Fruit fly (Drosophila melanogaster) whole organism, prepupa: ENCODE data around the gene put.

Experiments used
- Blimp-1 ChIP-seq: fragments of 200-800 bp; sonication (Bioruptor generic); optimal IDR thresholded peaks from 3 replicates; lab custom pipeline; 2017; ENCODE audit warnings: missing biosample characterization, missing genetic modification characterization, mild to moderate bottlenecking, moderate library complexity, missing genetic modification reagents
- CG10631 ChIP-seq: fragments of 200-800 bp; sonication (Bioruptor generic); optimal IDR thresholded peaks from 2 replicates; lab custom pipeline; 2016; ENCODE audit warnings: missing biosample characterization, missing genetic modification characterization
- CG10669 ChIP-seq: fragments of 200-800 bp; sonication (Bioruptor generic); optimal IDR thresholded peaks from 3 replicates; lab custom pipeline; 2018; ENCODE audit warnings: missing biosample characterization, mild to moderate bottlenecking, missing genetic modification characterization, moderate library complexity
- CG11294 ChIP-seq: fragments of 200-800 bp; sonication (Bioruptor generic); IDR thresholded peaks from 2 replicates; pipeline ENCODE4 v1.3.6; 2022; ENCODE audit warnings: missing biosample characterization, missing genetic modification characterization
- CG11762 ChIP-seq: fragments of 200-800 bp; sonication (Bioruptor generic); optimal IDR thresholded peaks from 3 replicates; lab custom pipeline; 2016; ENCODE audit warnings: missing biosample characterization, missing genetic modification characterization; ENCODE audit not compliant: insufficient read depth
- CG1621 ChIP-seq: fragments of 200-800 bp; sonication (Bioruptor generic); optimal IDR thresholded peaks from 3 replicates; lab custom pipeline; 2018; ENCODE audit warnings: missing biosample characterization, mild to moderate bottlenecking, missing genetic modification characterization
- CG16779 ChIP-seq: fragments of 200-800 bp; sonication (Bioruptor generic); optimal IDR thresholded peaks from 3 replicates; lab custom pipeline; 2017; ENCODE audit warnings: missing biosample characterization, mild to moderate bottlenecking, missing genetic modification characterization
- CG3032 ChIP-seq: fragments of 200-800 bp; optimal IDR thresholded peaks from 2 replicates; lab custom pipeline; 2019; ENCODE audit warnings: missing biosample characterization, mild to moderate bottlenecking, missing genetic modification characterization, moderate library complexity
- CG31627 ChIP-seq: fragments of 200-800 bp; sonication (Bioruptor generic); optimal IDR thresholded peaks from 3 replicates; lab custom pipeline; 2016; ENCODE audit warnings: missing biosample characterization, missing genetic modification characterization
- CG32006 ChIP-seq: fragments of 200-800 bp; sonication (Bioruptor generic); optimal IDR thresholded peaks from 3 replicates; lab custom pipeline; 2017; ENCODE audit warnings: missing biosample characterization, mild to moderate bottlenecking, missing genetic modification characterization
- CG3919 ChIP-seq: fragments of 200-800 bp; sonication (Bioruptor generic); optimal IDR thresholded peaks from 3 replicates; lab custom pipeline; 2016; ENCODE audit warnings: missing biosample characterization, missing genetic modification characterization
- CG6792 ChIP-seq: fragments of 200-800 bp; sonication (Bioruptor generic); optimal IDR thresholded peaks from 3 replicates; lab custom pipeline; 2016; ENCODE audit warnings: missing biosample characterization, missing genetic modification characterization
- CG6808 ChIP-seq: fragments of 200-800 bp; sonication (Bioruptor generic); optimal IDR thresholded peaks from 3 replicates; lab custom pipeline; 2017; ENCODE audit warnings: missing biosample characterization, missing genetic modification characterization, mild to moderate bottlenecking, moderate library complexity, missing genetic modification reagents
- CG6854 ChIP-seq: fragments of 200-800 bp; sonication (Bioruptor generic); optimal IDR thresholded peaks from 2 replicates; lab custom pipeline; 2017; ENCODE audit warnings: missing biosample characterization, mild to moderate bottlenecking, missing genetic modification characterization
- CG7368 ChIP-seq: fragments of 200-800 bp; sonication (Bioruptor generic); optimal IDR thresholded peaks from 3 replicates; lab custom pipeline; 2016; ENCODE audit warnings: missing biosample characterization, missing genetic modification characterization
- CG8119 ChIP-seq: fragments of 200-800 bp; sonication (Bioruptor generic); IDR thresholded peaks from 3 replicates; pipeline ENCODE4 v1.3.6; 2022; ENCODE audit warnings: missing biosample characterization, missing genetic modification characterization
- CG8319 ChIP-seq: fragments of 200-800 bp; sonication (Bioruptor generic); optimal IDR thresholded peaks from 3 replicates; lab custom pipeline; 2016; ENCODE audit warnings: missing biosample characterization, missing genetic modification characterization
- CG8632 ChIP-seq: fragments of 200-800 bp; sonication (Bioruptor generic); optimal IDR thresholded peaks from 3 replicates; lab custom pipeline; 2016; ENCODE audit warnings: missing biosample characterization, missing genetic modification characterization
- CG9139 ChIP-seq: fragments of 200-800 bp; sonication (Bioruptor generic); optimal IDR thresholded peaks from 3 replicates; lab custom pipeline; 2017; ENCODE audit warnings: missing biosample characterization, mild to moderate bottlenecking, missing genetic modification characterization
- Eip75B ChIP-seq: fragments of 200-800 bp; sonication (Bioruptor generic); optimal IDR thresholded peaks from 3 replicates; lab custom pipeline; 2016; ENCODE audit warnings: missing biosample characterization, missing genetic modification characterization
- Eip93F ChIP-seq: fragments of 200-800 bp; sonication (Bioruptor generic); optimal IDR thresholded peaks from 2 replicates; lab custom pipeline; 2016; ENCODE audit warnings: missing biosample characterization, mild to moderate bottlenecking, missing genetic modification characterization
- Ets21C ChIP-seq: fragments of 200-800 bp; sonication (Bioruptor generic); optimal IDR thresholded peaks from 3 replicates; lab custom pipeline; 2016; ENCODE audit warnings: missing biosample characterization, missing genetic modification characterization
- Ets96B ChIP-seq: fragments of 200-800 bp; optimal IDR thresholded peaks from 2 replicates; lab custom pipeline; 2019; ENCODE audit warnings: missing biosample characterization, mild to moderate bottlenecking, missing genetic modification characterization, moderate library complexity
- Gug ChIP-seq: fragments of 200-800 bp; sonication (Bioruptor generic); IDR thresholded peaks from 2 replicates; pipeline ENCODE4 v1.3.6; 2022; ENCODE audit warnings: missing biosample characterization, missing genetic modification characterization
- Hr39 ChIP-seq: fragments of 200-800 bp; sonication (Bioruptor generic); optimal IDR thresholded peaks from 2 replicates; lab custom pipeline; 2016; ENCODE audit warnings: missing biosample characterization, missing genetic modification characterization
- Hr4 ChIP-seq: fragments of 200-800 bp; sonication (Bioruptor generic); optimal IDR thresholded peaks from 3 replicates; lab custom pipeline; 2016; ENCODE audit warnings: missing biosample characterization, missing genetic modification characterization
- Met ChIP-seq: fragments of 200-800 bp; sonication (Bioruptor generic); optimal IDR thresholded peaks from 3 replicates; lab custom pipeline; 2016; ENCODE audit warnings: missing biosample characterization, missing genetic modification characterization
- Sox14 ChIP-seq: fragments of 200-800 bp; sonication (Bioruptor generic); optimal IDR thresholded peaks from 3 replicates; lab custom pipeline; 2016; ENCODE audit warnings: missing biosample characterization, missing genetic modification characterization
- Sox15 ChIP-seq: fragments of 200-800 bp; sonication (Bioruptor generic); optimal IDR thresholded peaks from 3 replicates; lab custom pipeline; 2016; ENCODE audit warnings: missing biosample characterization, missing genetic modification characterization
- acj6 ChIP-seq: fragments of 200-800 bp; sonication (Bioruptor generic); optimal IDR thresholded peaks from 3 replicates; lab custom pipeline; 2016; ENCODE audit warnings: missing biosample characterization, missing genetic modification characterization
- cyc ChIP-seq: fragments of 200-800 bp; sonication (Bioruptor generic); optimal IDR thresholded peaks from 3 replicates; lab custom pipeline; 2016; ENCODE audit warnings: missing biosample characterization, missing genetic modification characterization
- dac ChIP-seq: fragments of 200-800 bp; sonication (Bioruptor generic); optimal IDR thresholded peaks from 2 replicates; lab custom pipeline; 2017; ENCODE audit warnings: missing biosample characterization, mild to moderate bottlenecking, missing genetic modification characterization
- dsx ChIP-seq: fragments of 200-800 bp; optimal IDR thresholded peaks from 3 replicates; lab custom pipeline; 2019; ENCODE audit warnings: missing biosample characterization, mild to moderate bottlenecking, missing genetic modification characterization, moderate library complexity; ENCODE audit not compliant: poor library complexity, severe bottlenecking
- eg ChIP-seq: fragments of 200-800 bp; sonication (Bioruptor generic); IDR thresholded peaks from 3 replicates; pipeline ENCODE4 v1.3.6; 2022; ENCODE audit warnings: missing biosample characterization, missing genetic modification characterization
- fd85E ChIP-seq: fragments of 200-800 bp; sonication (Bioruptor generic); optimal IDR thresholded peaks from 3 replicates; lab custom pipeline; 2016; ENCODE audit warnings: missing biosample characterization, missing genetic modification characterization
- fkh ChIP-seq: fragments of 200-800 bp; sonication (Bioruptor generic); optimal IDR thresholded peaks from 3 replicates; lab custom pipeline; 2017; ENCODE audit warnings: missing biosample characterization, mild to moderate bottlenecking, missing genetic modification characterization, moderate library complexity
- lz ChIP-seq: fragments of 200-800 bp; sonication (Bioruptor generic); optimal IDR thresholded peaks from 3 replicates; lab custom pipeline; 2016; ENCODE audit warnings: missing biosample characterization, missing genetic modification characterization
- net ChIP-seq: fragments of 200-800 bp; sonication (Bioruptor generic); optimal IDR thresholded peaks from 3 replicates; lab custom pipeline; 2016; ENCODE audit warnings: missing biosample characterization, missing genetic modification characterization
- pdm3 ChIP-seq: fragments of 200-800 bp; sonication (Bioruptor generic); optimal IDR thresholded peaks from 3 replicates; lab custom pipeline; 2016; ENCODE audit warnings: missing biosample characterization, missing genetic modification characterization
- salr ChIP-seq, 2 experiments: fragments of 200-800 bp; sonication (Bioruptor generic); optimal IDR thresholded peaks; 3 replicates each; lab custom pipeline; 2016 to 2018; ENCODE audit warnings: missing biosample characterization in 2 of 2, missing genetic modification characterization in 2 of 2, mild to moderate bottlenecking in 1 of 2
- spab ChIP-seq: fragments of 200-800 bp; sonication (Bioruptor generic); optimal IDR thresholded peaks from 2 replicates; lab custom pipeline; 2017; ENCODE audit warnings: missing biosample characterization, mild to moderate bottlenecking, missing genetic modification characterization, missing genetic modification reagents
- ss ChIP-seq, 2 experiments: fragments of 200-800 bp; sonication (Bioruptor generic); optimal IDR thresholded peaks; 2 replicates in 1 of 2; 3 replicates in 1 of 2; lab custom pipeline; 2017 to 2018; ENCODE audit warnings: mild to moderate bottlenecking in 2 of 2, missing biosample characterization in 2 of 2, missing genetic modification characterization in 2 of 2, moderate library complexity in 1 of 2
- svp ChIP-seq: fragments of 200-800 bp; sonication (Bioruptor generic); peaks from one replicate; lab custom pipeline; 2016; ENCODE audit warnings: missing biosample characterization, missing genetic modification characterization
- topi ChIP-seq: fragments of 200-800 bp; sonication (Bioruptor generic); optimal IDR thresholded peaks from 3 replicates; lab custom pipeline; 2016; ENCODE audit warnings: missing biosample characterization, missing genetic modification characterization
- vri ChIP-seq: fragments of 200-800 bp; sonication (Bioruptor generic); optimal IDR thresholded peaks from 3 replicates; lab custom pipeline; 2016; ENCODE audit warnings: missing biosample characterization, mild to moderate bottlenecking, missing genetic modification characterization

put gene

dm6 chr3R:14650367-14650766, 24.9 kb upstream of the put start:
- no peak for TF ChIP-seq CG16779
- TF ChIP-seq CG8632 (GFP tag; lab: Kevin White, UChicago): no peak
- no peak for TF ChIP-seq CG7368 (GFP tag; lab: Kevin White, UChicago)
- TF ChIP-seq vri (GFP tag; lab: Kevin White, UChicago): no peak
- no peak for TF ChIP-seq net
- TF ChIP-seq Sox15 (GFP tag; lab: Kevin White, UChicago): no peak
- TF ChIP-seq CG8119 (GFP tag; lab: Robert Waterston, UW): no peak
- no peak for TF ChIP-seq CG6808 (GFP tag; lab: Kevin White, UChicago)
- no peak for TF ChIP-seq CG1621
- no peak for TF ChIP-seq Blimp-1 (GFP tag; lab: Kevin White, UChicago)
- TF ChIP-seq Sox14 (GFP tag; lab: Kevin White, UChicago): no peak
- TF ChIP-seq Eip93F (GFP tag; lab: Kevin White, UChicago): no peak
- TF ChIP-seq Met: no peak
- TF ChIP-seq svp: no peak
- no peak for TF ChIP-seq topi (GFP tag; lab: Kevin White, UChicago)

- TF ChIP-seq Sox14 (GFP tag; lab: Kevin White, UChicago): peak; percentile 85
- peak; percentile 71 for TF ChIP-seq CG10669 (GFP tag; lab: Kevin White, UChicago)
- peak; percentile 49 for TF ChIP-seq CG11762
- TF ChIP-seq CG6854 (GFP tag; lab: Kevin White, UChicago): peak; percentile 73
- TF ChIP-seq CG6808 (GFP tag; lab: Kevin White, UChicago): peak; percentile 25
- TF ChIP-seq acj6 (GFP tag; lab: Kevin White, UChicago): peak; percentile 77
- peak; percentile 55 for TF ChIP-seq CG8319 (GFP tag; lab: Kevin White, UChicago)
- peak; percentile 75 for TF ChIP-seq dac (GFP tag; lab: Kevin White, UChicago)
- peak; percentile 90 for TF ChIP-seq svp
- TF ChIP-seq Eip93F (GFP tag; lab: Kevin White, UChicago): peak; percentile 67
- TF ChIP-seq salr (GFP tag; optimal IDR thresholded peaks at IDR 0.05; lab: Kevin White, UChicago): peak; percentile 43 to 90
- peak; percentile 81 for TF ChIP-seq Hr39 (GFP tag; lab: Kevin White, UChicago)
- TF ChIP-seq CG10631 (GFP tag; lab: Kevin White, UChicago): peak; percentile 75
- peak; percentile 69 for TF ChIP-seq CG3919
- TF ChIP-seq Blimp-1 (GFP tag; lab: Kevin White, UChicago): peak; percentile 55
- peak; percentile 73 for TF ChIP-seq CG11294 (GFP tag; lab: Robert Waterston, UW)
- peak; percentile 74 for TF ChIP-seq cyc (GFP tag; lab: Kevin White, UChicago)
- peak; percentile 92 for TF ChIP-seq Hr4 (GFP tag; lab: Kevin White, UChicago)
- peak; percentile 70 for TF ChIP-seq Ets96B (tag; lab: Kevin White, UChicago)
- peak; percentile 50 for TF ChIP-seq CG7368 (GFP tag; lab: Kevin White, UChicago)
- TF ChIP-seq CG31627: peak; percentile 85
- peak; percentile 82 for TF ChIP-seq pdm3 (GFP tag; lab: Kevin White, UChicago)
- peak; percentile 94 for TF ChIP-seq CG32006
- peak; percentile 87 for TF ChIP-seq topi (GFP tag; lab: Kevin White, UChicago)
- no peak for TF ChIP-seq CG9139
- TF ChIP-seq Met: peak; percentile 92
- TF ChIP-seq fkh (GFP tag; lab: Kevin White, UChicago): peak; percentile 61
- TF ChIP-seq Eip75B (GFP tag; lab: Kevin White, UChicago): peak; percentile 77
- TF ChIP-seq net: peak; percentile 75
- TF ChIP-seq dsx: peak; percentile 64
- peak; percentile 84 for TF ChIP-seq CG6792 (GFP tag; lab: Kevin White, UChicago)
- TF ChIP-seq vri (GFP tag; lab: Kevin White, UChicago): peak; percentile 90
- TF ChIP-seq CG1621: peak; percentile 58
- TF ChIP-seq spab (GFP tag; lab: Kevin White, UChicago): peak; percentile 61
- peak; percentile 78 for TF ChIP-seq Ets21C (GFP tag; lab: Kevin White, UChicago)
- peak; percentile 76 for TF ChIP-seq Gug (GFP tag; lab: Robert Waterston, UW)
- peak in 1 of 2 experiments; percentile 23 for TF ChIP-seq ss (GFP tag; optimal IDR thresholded peaks at IDR 0.05; lab: Kevin White, UChicago)
- peak; percentile 70 for TF ChIP-seq CG3032 (tag; lab: Kevin White, UChicago)
- TF ChIP-seq fd85E (GFP tag; lab: Kevin White, UChicago): peak; percentile 45
- peak; percentile 87 for TF ChIP-seq lz (GFP tag; lab: Kevin White, UChicago)
- peak; percentile 87 for TF ChIP-seq CG8119 (GFP tag; lab: Robert Waterston, UW)
- TF ChIP-seq eg (GFP tag; lab: Robert Waterston, UW): peak; percentile 83
Observed at dm6 chr3R:14649307-14650239, 24.1 kb upstream of the put start.
